Fruit fly (Drosophila melanogaster) whole organism, prepupa: ENCODE measurements around the gene CG12998.

Experiments used
- CG10631 ChIP-seq: fragments of 200-800 bp; sonication (Bioruptor generic); optimal IDR thresholded peaks from 2 replicates; lab custom pipeline; 2016; ENCODE audit warnings: missing biosample characterization, missing genetic modification characterization
- CG10669 ChIP-seq: fragments of 200-800 bp; sonication (Bioruptor generic); optimal IDR thresholded peaks from 3 replicates; lab custom pipeline; 2018; ENCODE audit warnings: missing biosample characterization, mild to moderate bottlenecking, missing genetic modification characterization, moderate library complexity
- CG11294 ChIP-seq: fragments of 200-800 bp; sonication (Bioruptor generic); IDR thresholded peaks from 2 replicates; pipeline ENCODE4 v1.3.6; 2022; ENCODE audit warnings: missing biosample characterization, missing genetic modification characterization
- CG11762 ChIP-seq: fragments of 200-800 bp; sonication (Bioruptor generic); optimal IDR thresholded peaks from 3 replicates; lab custom pipeline; 2016; ENCODE audit warnings: missing biosample characterization, missing genetic modification characterization; ENCODE audit not compliant: insufficient read depth
- CG11902 ChIP-seq: fragments of 200-800 bp; sonication (Bioruptor generic); optimal IDR thresholded peaks from 3 replicates; lab custom pipeline; 2016; ENCODE audit warnings: missing biosample characterization, missing genetic modification characterization
- CG16779 ChIP-seq: fragments of 200-800 bp; sonication (Bioruptor generic); optimal IDR thresholded peaks from 3 replicates; lab custom pipeline; 2017; ENCODE audit warnings: missing biosample characterization, mild to moderate bottlenecking, missing genetic modification characterization
- CG3032 ChIP-seq: fragments of 200-800 bp; optimal IDR thresholded peaks from 2 replicates; lab custom pipeline; 2019; ENCODE audit warnings: missing biosample characterization, mild to moderate bottlenecking, missing genetic modification characterization, moderate library complexity
- CG31627 ChIP-seq: fragments of 200-800 bp; sonication (Bioruptor generic); optimal IDR thresholded peaks from 3 replicates; lab custom pipeline; 2016; ENCODE audit warnings: missing biosample characterization, missing genetic modification characterization
- CG3919 ChIP-seq: fragments of 200-800 bp; sonication (Bioruptor generic); optimal IDR thresholded peaks from 3 replicates; lab custom pipeline; 2016; ENCODE audit warnings: missing biosample characterization, missing genetic modification characterization
- CG4318 ChIP-seq: fragments of 200-800 bp; sonication (Bioruptor generic); optimal IDR thresholded peaks from 3 replicates; lab custom pipeline; 2017; ENCODE audit warnings: missing biosample characterization, mild to moderate bottlenecking, missing genetic modification characterization
- CG6163 ChIP-seq: fragments of 200-800 bp; sonication (Bioruptor generic); IDR thresholded peaks from 3 replicates; pipeline ENCODE4 v1.3.6; 2022; ENCODE audit warnings: missing biosample characterization, missing genetic modification characterization
- CG6792 ChIP-seq: fragments of 200-800 bp; sonication (Bioruptor generic); optimal IDR thresholded peaks from 3 replicates; lab custom pipeline; 2016; ENCODE audit warnings: missing biosample characterization, missing genetic modification characterization
- CG6854 ChIP-seq: fragments of 200-800 bp; sonication (Bioruptor generic); optimal IDR thresholded peaks from 2 replicates; lab custom pipeline; 2017; ENCODE audit warnings: missing biosample characterization, mild to moderate bottlenecking, missing genetic modification characterization
- CG7368 ChIP-seq: fragments of 200-800 bp; sonication (Bioruptor generic); optimal IDR thresholded peaks from 3 replicates; lab custom pipeline; 2016; ENCODE audit warnings: missing biosample characterization, missing genetic modification characterization
- CG8119 ChIP-seq: fragments of 200-800 bp; sonication (Bioruptor generic); IDR thresholded peaks from 3 replicates; pipeline ENCODE4 v1.3.6; 2022; ENCODE audit warnings: missing biosample characterization, missing genetic modification characterization
- CG8632 ChIP-seq: fragments of 200-800 bp; sonication (Bioruptor generic); optimal IDR thresholded peaks from 3 replicates; lab custom pipeline; 2016; ENCODE audit warnings: missing biosample characterization, missing genetic modification characterization
- CG9139 ChIP-seq: fragments of 200-800 bp; sonication (Bioruptor generic); optimal IDR thresholded peaks from 3 replicates; lab custom pipeline; 2017; ENCODE audit warnings: missing biosample characterization, mild to moderate bottlenecking, missing genetic modification characterization
- Eip75B ChIP-seq: fragments of 200-800 bp; sonication (Bioruptor generic); optimal IDR thresholded peaks from 3 replicates; lab custom pipeline; 2016; ENCODE audit warnings: missing biosample characterization, missing genetic modification characterization
- Eip78C ChIP-seq: fragments of 200-800 bp; sonication (Bioruptor generic); peaks from one replicate; lab custom pipeline; 2016; ENCODE audit warnings: missing biosample characterization, missing genetic modification characterization
- Eip93F ChIP-seq: fragments of 200-800 bp; sonication (Bioruptor generic); optimal IDR thresholded peaks from 2 replicates; lab custom pipeline; 2016; ENCODE audit warnings: missing biosample characterization, mild to moderate bottlenecking, missing genetic modification characterization
- Ets21C ChIP-seq: fragments of 200-800 bp; sonication (Bioruptor generic); optimal IDR thresholded peaks from 3 replicates; lab custom pipeline; 2016; ENCODE audit warnings: missing biosample characterization, missing genetic modification characterization
- Gug ChIP-seq: fragments of 200-800 bp; sonication (Bioruptor generic); IDR thresholded peaks from 2 replicates; pipeline ENCODE4 v1.3.6; 2022; ENCODE audit warnings: missing biosample characterization, missing genetic modification characterization
- Hr39 ChIP-seq: fragments of 200-800 bp; sonication (Bioruptor generic); optimal IDR thresholded peaks from 2 replicates; lab custom pipeline; 2016; ENCODE audit warnings: missing biosample characterization, missing genetic modification characterization
- Hr4 ChIP-seq: fragments of 200-800 bp; sonication (Bioruptor generic); optimal IDR thresholded peaks from 3 replicates; lab custom pipeline; 2016; ENCODE audit warnings: missing biosample characterization, missing genetic modification characterization
- Lpt ChIP-seq: fragments of 200-800 bp; sonication (Bioruptor generic); optimal IDR thresholded peaks from 3 replicates; lab custom pipeline; 2016; ENCODE audit warnings: missing biosample characterization, missing genetic modification characterization
- Met ChIP-seq: fragments of 200-800 bp; sonication (Bioruptor generic); optimal IDR thresholded peaks from 3 replicates; lab custom pipeline; 2016; ENCODE audit warnings: missing biosample characterization, missing genetic modification characterization
- OdsH ChIP-seq: fragments of 200-800 bp; sonication (Bioruptor generic); optimal IDR thresholded peaks from 3 replicates; lab custom pipeline; 2016; ENCODE audit warnings: missing biosample characterization, missing genetic modification characterization
- Smox ChIP-seq: fragments of 200-800 bp; sonication (Bioruptor generic); optimal IDR thresholded peaks from 3 replicates; lab custom pipeline; 2016; ENCODE audit warnings: missing biosample characterization, missing genetic modification characterization
- Sox102F ChIP-seq: fragments of 200-800 bp; sonication (Bioruptor generic); optimal IDR thresholded peaks from 2 replicates; lab custom pipeline; 2016; ENCODE audit warnings: missing biosample characterization, mild to moderate bottlenecking, missing genetic modification characterization
- Sox14 ChIP-seq: fragments of 200-800 bp; sonication (Bioruptor generic); optimal IDR thresholded peaks from 3 replicates; lab custom pipeline; 2016; ENCODE audit warnings: missing biosample characterization, missing genetic modification characterization
- Sox15 ChIP-seq: fragments of 200-800 bp; sonication (Bioruptor generic); optimal IDR thresholded peaks from 3 replicates; lab custom pipeline; 2016; ENCODE audit warnings: missing biosample characterization, missing genetic modification characterization
- acj6 ChIP-seq: fragments of 200-800 bp; sonication (Bioruptor generic); optimal IDR thresholded peaks from 3 replicates; lab custom pipeline; 2016; ENCODE audit warnings: missing biosample characterization, missing genetic modification characterization
- cyc ChIP-seq: fragments of 200-800 bp; sonication (Bioruptor generic); optimal IDR thresholded peaks from 3 replicates; lab custom pipeline; 2016; ENCODE audit warnings: missing biosample characterization, missing genetic modification characterization
- dsx ChIP-seq: fragments of 200-800 bp; optimal IDR thresholded peaks from 3 replicates; lab custom pipeline; 2019; ENCODE audit warnings: missing biosample characterization, mild to moderate bottlenecking, missing genetic modification characterization, moderate library complexity; ENCODE audit not compliant: poor library complexity, severe bottlenecking
- eg ChIP-seq: fragments of 200-800 bp; sonication (Bioruptor generic); IDR thresholded peaks from 3 replicates; pipeline ENCODE4 v1.3.6; 2022; ENCODE audit warnings: missing biosample characterization, missing genetic modification characterization
- esn ChIP-seq: fragments of 200-800 bp; sonication (Bioruptor generic); optimal IDR thresholded peaks from 2 replicates; lab custom pipeline; 2016; ENCODE audit warnings: missing biosample characterization, mild to moderate bottlenecking, missing genetic modification characterization, moderate library complexity
- fkh ChIP-seq: fragments of 200-800 bp; sonication (Bioruptor generic); optimal IDR thresholded peaks from 3 replicates; lab custom pipeline; 2017; ENCODE audit warnings: missing biosample characterization, mild to moderate bottlenecking, missing genetic modification characterization, moderate library complexity
- lz ChIP-seq: fragments of 200-800 bp; sonication (Bioruptor generic); optimal IDR thresholded peaks from 3 replicates; lab custom pipeline; 2016; ENCODE audit warnings: missing biosample characterization, missing genetic modification characterization
- net ChIP-seq: fragments of 200-800 bp; sonication (Bioruptor generic); optimal IDR thresholded peaks from 3 replicates; lab custom pipeline; 2016; ENCODE audit warnings: missing biosample characterization, missing genetic modification characterization
- pdm3 ChIP-seq: fragments of 200-800 bp; sonication (Bioruptor generic); optimal IDR thresholded peaks from 3 replicates; lab custom pipeline; 2016; ENCODE audit warnings: missing biosample characterization, missing genetic modification characterization
- salr ChIP-seq, 2 experiments: fragments of 200-800 bp; sonication (Bioruptor generic); optimal IDR thresholded peaks; 3 replicates each; lab custom pipeline; 2016 to 2018; ENCODE audit warnings: missing biosample characterization in 2 of 2, missing genetic modification characterization in 2 of 2, mild to moderate bottlenecking in 1 of 2
- ss ChIP-seq, 2 experiments: fragments of 200-800 bp; sonication (Bioruptor generic); optimal IDR thresholded peaks; 2 replicates in 1 of 2; 3 replicates in 1 of 2; lab custom pipeline; 2017 to 2018; ENCODE audit warnings: mild to moderate bottlenecking in 2 of 2, missing biosample characterization in 2 of 2, missing genetic modification characterization in 2 of 2, moderate library complexity in 1 of 2
- svp ChIP-seq: fragments of 200-800 bp; sonication (Bioruptor generic); peaks from one replicate; lab custom pipeline; 2016; ENCODE audit warnings: missing biosample characterization, missing genetic modification characterization
- topi ChIP-seq: fragments of 200-800 bp; sonication (Bioruptor generic); optimal IDR thresholded peaks from 3 replicates; lab custom pipeline; 2016; ENCODE audit warnings: missing biosample characterization, missing genetic modification characterization
- vri ChIP-seq: fragments of 200-800 bp; sonication (Bioruptor generic); optimal IDR thresholded peaks from 3 replicates; lab custom pipeline; 2016; ENCODE audit warnings: missing biosample characterization, mild to moderate bottlenecking, missing genetic modification characterization

CG12998 gene

dm6 chrX:17174115-17174514 lies 44.4 kb upstream of the CG12998 start (continued):
- TF ChIP-seq CG6163 (GFP tag; lab: Robert Waterston, UW) (peak; percentile 40; the same call in 1 of the 3 replicates), CG3919 (GFP tag; lab: Kevin White, UChicago) (no peak), CG6854 (GFP tag; lab: Kevin White, UChicago) (no peak), Eip93F (GFP tag; lab: Kevin White, UChicago) (no peak), Hr39 (GFP tag; lab: Kevin White, UChicago) (no peak), Eip75B (no peak)

- peak; percentile 4 for TF ChIP-seq CG6792 (GFP tag; lab: Kevin White, UChicago)
- peak; percentile 53 for TF ChIP-seq Hr39 (GFP tag; lab: Kevin White, UChicago)
- TF ChIP-seq OdsH (GFP tag; lab: Kevin White, UChicago) = peak; percentile 26
- no peak for TF ChIP-seq CG3919 (GFP tag; lab: Kevin White, UChicago)
- TF ChIP-seq dsx (GFP tag; lab: Kevin White, UChicago) = no peak
- no peak for TF ChIP-seq ss (GFP tag; optimal IDR thresholded peaks at IDR 0.05; lab: Kevin White, UChicago)
- TF ChIP-seq acj6 (GFP tag; lab: Kevin White, UChicago) = peak; percentile 28
- TF ChIP-seq CG31627 = peak; percentile 37
- TF ChIP-seq Met (GFP tag; lab: Kevin White, UChicago) = peak; percentile 34
- peak; percentile 9 for TF ChIP-seq CG10631 (GFP tag; lab: Kevin White, UChicago)
- TF ChIP-seq esn (GFP tag; lab: Kevin White, UChicago) = peak; percentile 23
- no peak for TF ChIP-seq CG11902 (GFP tag; lab: Kevin White, UChicago)
- TF ChIP-seq CG16779 (tag; lab: Kevin White, UChicago) = no peak
- TF ChIP-seq Eip78C (GFP tag; lab: Kevin White, UChicago) = peak; percentile 71
- TF ChIP-seq pdm3 = peak; percentile 39
- peak; percentile 11 for TF ChIP-seq Ets21C (GFP tag; lab: Kevin White, UChicago)
- TF ChIP-seq CG8632 = no peak
- TF ChIP-seq topi (GFP tag; lab: Kevin White, UChicago) = peak; percentile 14
- peak; percentile 41 for TF ChIP-seq cyc
- peak; percentile 56 for TF ChIP-seq lz (GFP tag; lab: Kevin White, UChicago)
- TF ChIP-seq Sox14 (GFP tag; lab: Kevin White, UChicago) = peak; percentile 14
- peak; percentile 23 for TF ChIP-seq fkh (GFP tag; lab: Kevin White, UChicago)
- peak; percentile 54 for TF ChIP-seq svp (GFP tag; lab: Kevin White, UChicago)
- TF ChIP-seq Smox (GFP tag; lab: Kevin White, UChicago) = peak; percentile 19
Observed at dm6 chrX:17175558-17176189, 42.8 kb upstream of the CG12998 start.

dm6 chrX:17176542-17176941 lies 41.9 kb upstream of the CG12998 start:
- TF ChIP-seq CG6792 (GFP tag; lab: Kevin White, UChicago) = no peak
- no peak for TF ChIP-seq fkh (GFP tag; lab: Kevin White, UChicago)
- peak; percentile 13 for TF ChIP-seq Sox102F (GFP tag; lab: Kevin White, UChicago)
- TF ChIP-seq lz (GFP tag; lab: Kevin White, UChicago) = peak; percentile 31
- peak in 1 of 2 experiments; percentile 5 for TF ChIP-seq ss (GFP tag; optimal IDR thresholded peaks at IDR 0.05; lab: Kevin White, UChicago)
- TF ChIP-seq vri (GFP tag; lab: Kevin White, UChicago) = no peak
- TF ChIP-seq CG3919 (GFP tag; lab: Kevin White, UChicago) = peak; percentile 22
- no peak for TF ChIP-seq CG11762 (GFP tag; lab: Kevin White, UChicago)
- TF ChIP-seq CG11294 = 0 out of 2 replicates have a peak, but pooled peaks have one; percentile 16
- TF ChIP-seq CG9139 (GFP tag; lab: Kevin White, UChicago) = no peak
- peak; percentile 37 for TF ChIP-seq CG4318 (GFP tag; lab: Kevin White, UChicago)
- peak; percentile 62 for TF ChIP-seq Hr4 (GFP tag; lab: Kevin White, UChicago)
- TF ChIP-seq CG8119 (GFP tag; lab: Robert Waterston, UW) = peak; percentile 73
- 0 out of 2 replicates have a peak, but pooled peaks have one; percentile 32 for TF ChIP-seq Gug (GFP tag; lab: Robert Waterston, UW)
- peak in 1 of 2 experiments; percentile 24 for TF ChIP-seq salr (GFP tag; optimal IDR thresholded peaks at IDR 0.05; lab: Kevin White, UChicago)
- TF ChIP-seq esn (GFP tag; lab: Kevin White, UChicago) = peak; percentile 18
- no peak for TF ChIP-seq CG11902 (GFP tag; lab: Kevin White, UChicago)
- no peak for TF ChIP-seq CG8632
- TF ChIP-seq acj6 (GFP tag; lab: Kevin White, UChicago) = peak; percentile 12
- TF ChIP-seq CG3032 (tag; lab: Kevin White, UChicago) = no peak
- peak; percentile 32 for TF ChIP-seq Met (GFP tag; lab: Kevin White, UChicago)
- TF ChIP-seq Sox15 = no peak
- TF ChIP-seq net (GFP tag; lab: Kevin White, UChicago) = peak; percentile 58
- no peak for TF ChIP-seq CG10669
- TF ChIP-seq eg (GFP tag; lab: Robert Waterston, UW) = peak; percentile 70
- peak; percentile 66 for TF ChIP-seq Lpt (GFP tag; lab: Kevin White, UChicago)
- TF ChIP-seq CG31627 = peak; percentile 15
- TF ChIP-seq pdm3 = peak; percentile 49
- no peak for TF ChIP-seq CG7368 (GFP tag; lab: Kevin White, UChicago)
- peak; percentile 50 for TF ChIP-seq Eip78C (GFP tag; lab: Kevin White, UChicago)
